Worm (Caenorhabditis elegans) whole organism, young adult: ENCODE results near the gene dmsr-14.

Source experiments
- D2030.7 ChIP-seq: fragments of 200-800 bp; sonication (Bioruptor generic); IDR thresholded peaks from 2 replicates; pipeline ENCODE4 v1.3.6; 2022; ENCODE audit warnings: missing genetic modification reagents, missing genetic modification characterization, missing compliant biosample characterization
- akir-1 ChIP-seq: fragments of 200-800 bp; sonication (Bioruptor generic); optimal IDR thresholded peaks from 2 replicates; lab custom pipeline; 2018; ENCODE audit warnings: mild to moderate bottlenecking, missing genetic modification characterization, moderate library complexity, missing compliant biosample characterization
- atf-7 ChIP-seq: sonication (generic microtip); optimal IDR thresholded peaks from 2 replicates; lab custom pipeline; 2017; ENCODE audit warnings: mild to moderate bottlenecking, missing genetic modification characterization, missing compliant biosample characterization
- athp-1 ChIP-seq: sonication (generic microtip); optimal IDR thresholded peaks from 2 replicates; lab custom pipeline; 2017; ENCODE audit warnings: mild to moderate bottlenecking, missing genetic modification characterization, missing compliant biosample characterization
- attf-5 ChIP-seq: fragments of 200-800 bp; sonication (Bioruptor generic); optimal IDR thresholded peaks from 2 replicates; lab custom pipeline; 2018; ENCODE audit warnings: mild to moderate bottlenecking, missing genetic modification characterization, missing compliant biosample characterization
- cebp-1 ChIP-seq, 2 experiments: fragments of 200-800 bp in 1 of 2; sonication (Bioruptor generic) in 1 of 2; sonication (generic microtip) in 1 of 2; IDR thresholded peaks in 1 of 2; optimal IDR thresholded peaks in 1 of 2; 2 replicates each; pipeline versions ENCODE4 v1.3.6 to Lab custom; 2017 to 2022; ENCODE audit warnings: missing compliant biosample characterization in 2 of 2, missing genetic modification characterization in 2 of 2, mild to moderate bottlenecking in 1 of 2, missing genetic modification reagents in 1 of 2, moderate library complexity in 1 of 2
- ceh-27 ChIP-seq: fragments of 200-800 bp; sonication (Bioruptor generic); optimal IDR thresholded peaks from 2 replicates; lab custom pipeline; 2018; ENCODE audit warnings: mild to moderate bottlenecking, missing genetic modification characterization, moderate library complexity, missing compliant biosample characterization
- ceh-40 ChIP-seq: fragments of 200-800 bp; sonication (Bioruptor generic); IDR thresholded peaks from 2 replicates; pipeline ENCODE4 v1.3.6; 2022; ENCODE audit warnings: missing genetic modification characterization, missing compliant biosample characterization
- ceh-79 ChIP-seq: sonication (generic microtip); optimal IDR thresholded peaks from 2 replicates; lab custom pipeline; 2017; ENCODE audit warnings: mild to moderate bottlenecking, missing genetic modification characterization, missing compliant biosample characterization
- ekl-4 ChIP-seq: fragments of 200-800 bp; sonication (Bioruptor generic); IDR thresholded peaks from 2 replicates; pipeline ENCODE4 v1.3.6; 2022; ENCODE audit warnings: missing genetic modification reagents, missing genetic modification characterization, missing compliant biosample characterization
- ets-4 ChIP-seq: fragments of 200-800 bp; sonication (Bioruptor generic); optimal IDR thresholded peaks from 2 replicates; lab custom pipeline; 2018; ENCODE audit warnings: mild to moderate bottlenecking, missing genetic modification characterization, missing compliant biosample characterization
- hlh-12 ChIP-seq: sonication (generic microtip); optimal IDR thresholded peaks from 2 replicates; lab custom pipeline; 2016; ENCODE audit warnings: missing genetic modification characterization, missing compliant biosample characterization
- lsl-1 ChIP-seq: fragments of 200-800 bp; sonication (Bioruptor generic); optimal IDR thresholded peaks from 2 replicates; lab custom pipeline; 2018; ENCODE audit warnings: mild to moderate bottlenecking, missing genetic modification characterization, moderate library complexity, missing compliant biosample characterization
- madf-3 ChIP-seq: fragments of 200-800 bp; sonication (Bioruptor generic); IDR thresholded peaks from 2 replicates; pipeline ENCODE4 v1.3.6; 2022; ENCODE audit warnings: missing genetic modification reagents, missing genetic modification characterization, missing compliant biosample characterization
- madf-6 ChIP-seq: fragments of 200-800 bp; sonication (Bioruptor generic); IDR thresholded peaks from 2 replicates; pipeline ENCODE4 v1.3.6; 2022; ENCODE audit warnings: missing genetic modification reagents, missing genetic modification characterization, missing compliant biosample characterization
- madf-8 ChIP-seq: fragments of 200-800 bp; sonication (Bioruptor generic); conservative IDR thresholded peaks from 2 replicates; pipeline ENCODE4 v1.3.6; 2022; ENCODE audit warnings: missing genetic modification reagents, missing genetic modification characterization, missing compliant biosample characterization
- mxl-1 ChIP-seq: sonication (generic microtip); optimal IDR thresholded peaks from 2 replicates; lab custom pipeline; 2016; ENCODE audit warnings: missing genetic modification characterization, missing compliant biosample characterization
- nfyb-1 ChIP-seq: fragments of 200-800 bp; sonication (Bioruptor generic); IDR thresholded peaks from 2 replicates; pipeline ENCODE4 v1.3.6; 2022; ENCODE audit warnings: missing genetic modification reagents, missing genetic modification characterization, missing compliant biosample characterization
- nhr-80 ChIP-seq: sonication (generic microtip); optimal IDR thresholded peaks from 2 replicates; lab custom pipeline; 2016; ENCODE audit warnings: missing genetic modification characterization, missing compliant biosample characterization
- nhr-90 ChIP-seq: sonication (generic microtip); optimal IDR thresholded peaks from 2 replicates; lab custom pipeline; 2016; ENCODE audit warnings: missing genotype, mild to moderate bottlenecking, missing genetic modification characterization, missing compliant biosample characterization
- pha-4 ChIP-seq: fragments of 150-350 bp; sonication (generic microtip); optimal IDR thresholded peaks from 2 replicates; lab custom pipeline; 2014; ENCODE audit warnings: missing biosample characterization, missing genetic modification reagents, missing genetic modification characterization
- rec-8 ChIP-seq, 2 experiments: sonication (generic microtip); optimal IDR thresholded peaks; 2 replicates each; lab custom pipeline; 2016; ENCODE audit warnings: mild to moderate bottlenecking in 2 of 2, missing genetic modification characterization in 2 of 2, missing genetic modification reagents in 2 of 2, missing genotype in 2 of 2, missing biosample characterization in 1 of 2, missing compliant biosample characterization in 1 of 2, moderate library complexity in 1 of 2
- repo-1 ChIP-seq: sonication (generic microtip); optimal IDR thresholded peaks from 2 replicates; lab custom pipeline; 2017; ENCODE audit warnings: mild to moderate bottlenecking, missing genetic modification characterization, missing compliant biosample characterization
- snpc-1.3 ChIP-seq: sonication (generic microtip); optimal IDR thresholded peaks from 2 replicates; lab custom pipeline; 2017; ENCODE audit warnings: missing genetic modification characterization, mild to moderate bottlenecking, missing compliant biosample characterization, antibody characterized with exemption, moderate library complexity, missing genotype, missing genetic modification reagents; ENCODE audit not compliant: insufficient read depth
- somi-1 ChIP-seq: fragments of 200-800 bp; sonication (Bioruptor generic); optimal IDR thresholded peaks from 2 replicates; lab custom pipeline; 2018; ENCODE audit warnings: mild to moderate bottlenecking, missing genetic modification characterization, missing compliant biosample characterization
- sptf-2 ChIP-seq: fragments of 200-800 bp; sonication (Bioruptor generic); optimal IDR thresholded peaks from 2 replicates; lab custom pipeline; 2018; ENCODE audit warnings: mild to moderate bottlenecking, missing genetic modification characterization, missing compliant biosample characterization
- unc-130 ChIP-seq: sonication (generic microtip); optimal IDR thresholded peaks from 2 replicates; lab custom pipeline; 2016; ENCODE audit warnings: missing genetic modification reagents, missing genetic modification characterization, missing compliant biosample characterization
- unc-62 ChIP-seq: fragments of 150-350 bp; optimal IDR thresholded peaks from 2 replicates; lab custom pipeline; 2014; ENCODE audit warnings: missing biosample characterization, missing genetic modification reagents, missing genetic modification characterization
- zim-3 ChIP-seq: sonication (generic microtip); optimal IDR thresholded peaks from 2 replicates; lab custom pipeline; 2017; ENCODE audit warnings: mild to moderate bottlenecking, missing genetic modification characterization, moderate library complexity, missing compliant biosample characterization
- ztf-28 ChIP-seq: fragments of 200-800 bp; sonication (Bioruptor generic); IDR thresholded peaks from 2 replicates; pipeline ENCODE4 v1.3.6; 2022; ENCODE audit warnings: missing genetic modification reagents, missing genetic modification characterization, missing compliant biosample characterization

The dmsr-14 gene

ce11 chrV:6811863-6812262 lies 5.2 kb downstream of the dmsr-14 start:
- TF ChIP-seq ztf-28 (GFP tag; lab: Robert Waterston, UW) (no peak), ceh-79 (tag; lab: Kevin White, UChicago) (no peak), D2030.7 (GFP tag; lab: Robert Waterston, UW) (no peak), ets-4 (GFP tag; lab: Kevin White, UChicago) (peak; percentile 81), hlh-12 (no peak), cebp-1 (GFP tag; IDR thresholded peaks at IDR 0.05; lab: Robert Waterston, UW) (0 out of 2 replicates have a peak, but pooled peaks have one; percentile 34), cebp-1 (tag; optimal IDR thresholded peaks at IDR 0.05; lab: Kevin White, UChicago) (no peak), ceh-40 (GFP tag; lab: Robert Waterston, UW) (0 out of 2 replicates have a peak, but pooled peaks have one; percentile 10), nhr-80 (tag; lab: Kevin White, UChicago) (peak; percentile 91), zim-3 (tag; lab: Kevin White, UChicago) (no peak)

ce11 chrV:6810091-6810490 lies 7.0 kb downstream of the dmsr-14 start:
- TF ChIP-seq nhr-80 (tag; lab: Kevin White, UChicago): peak; percentile 48
- no peak for TF ChIP-seq madf-3 (GFP tag; lab: Robert Waterston, UW)

- no peak for TF ChIP-seq unc-130 (GFP tag; lab: Kevin White, UChicago)
- TF ChIP-seq athp-1: no peak
- TF ChIP-seq madf-3 (GFP tag; lab: Robert Waterston, UW): no peak
- TF ChIP-seq ztf-28 (GFP tag; lab: Robert Waterston, UW): no peak
- no peak for TF ChIP-seq madf-6
- TF ChIP-seq, all 124 proteins: peak for 0
Observed at ce11 chrV:6808962-6809361, 8.1 kb downstream of the dmsr-14 start, which contains the start of gene dmsr-16. TSS of gene dmsr-16 (minus strand) at chrV:6809062.

ce11 chrV:6806340-6806739 lies 10.7 kb downstream of the dmsr-14 start, which contains the start of gene dmsr-12:
TSS of gene dmsr-12 (minus strand) at chrV:6806440.
- TF ChIP-seq atf-7 (no peak), sptf-2 (GFP tag; lab: Kevin White, UChicago) (no peak), unc-62 (GFP tag; lab: Kevin White, UChicago) (no peak), repo-1 (tag; lab: Kevin White, UChicago) (no peak), mxl-1 (no peak), ekl-4 (GFP tag; lab: Robert Waterston, UW) (no peak), lsl-1 (GFP tag; lab: Kevin White, UChicago) (no peak), madf-8 (GFP tag; lab: Robert Waterston, UW) (no peak), akir-1 (GFP tag; lab: Kevin White, UChicago) (no peak), hlh-12 (no peak)
- TF ChIP-seq, all 124 proteins: peak for 0

- no peak for TF ChIP-seq snpc-1.3 (tag; lab: Kevin White, UChicago)
- TF ChIP-seq pha-4 (tag; lab: Kevin White, UChicago): no peak
- TF ChIP-seq nfyb-1 (GFP tag; lab: Robert Waterston, UW): no peak
- TF ChIP-seq ceh-27 (GFP tag; lab: Kevin White, UChicago): no peak
- TF ChIP-seq rec-8 (tag; optimal IDR thresholded peaks at IDR 0.05; lab: Kevin White, UChicago): no peak
- TF ChIP-seq somi-1 (GFP tag; lab: Kevin White, UChicago): no peak
- TF ChIP-seq nhr-90 (tag; lab: Kevin White, UChicago): no peak
- TF ChIP-seq attf-5 (GFP tag; lab: Kevin White, UChicago): no peak
Observed at ce11 chrV:6803992-6804391, 13.1 kb downstream of the dmsr-14 start, which contains the start of gene dmsr-11. TSS of gene dmsr-11 (minus strand) at chrV:6804092.
